Worm (Caenorhabditis elegans) whole organism, early embryonic: ENCODE measurements around the gene Y43F8C.5.

Source experiments
- B0310.2 ChIP-seq: sonication (generic microtip); optimal IDR thresholded peaks from 2 replicates; lab custom pipeline; 2016; ENCODE audit warnings: mild to moderate bottlenecking, missing genetic modification characterization, missing compliant biosample characterization
- F13C5.2 ChIP-seq: sonication (generic microtip); optimal IDR thresholded peaks from 2 replicates; lab custom pipeline; 2017; ENCODE audit warnings: mild to moderate bottlenecking, missing genetic modification characterization, inconsistent platforms, missing compliant biosample characterization
- aly-1 ChIP-seq: sonication (generic microtip); optimal IDR thresholded peaks from 2 replicates; lab custom pipeline; 2016; ENCODE audit warnings: missing genetic modification characterization, missing compliant biosample characterization
- ama-1 ChIP-seq: fragments of 150-350 bp; optimal IDR thresholded peaks from 2 replicates; lab custom pipeline; 2014
- ceh-13 ChIP-seq: fragments of 200-800 bp; sonication (Bioruptor generic); optimal IDR thresholded peaks from 2 replicates; lab custom pipeline; 2018; ENCODE audit warnings: mild to moderate bottlenecking, missing genetic modification characterization, missing compliant biosample characterization
- ceh-36 ChIP-seq: sonication (generic microtip); optimal IDR thresholded peaks from 2 replicates; lab custom pipeline; 2016; ENCODE audit warnings: missing genetic modification characterization, inconsistent platforms, missing compliant biosample characterization
- ets-7 ChIP-seq: sonication (generic microtip); optimal IDR thresholded peaks from 2 replicates; lab custom pipeline; 2016; ENCODE audit warnings: missing genotype, missing genetic modification characterization, missing compliant biosample characterization
- flt-1 ChIP-seq: fragments of 200-800 bp; sonication (Bioruptor generic); IDR thresholded peaks from 2 replicates; pipeline ENCODE4 v1.3.6; 2022; ENCODE audit warnings: missing genetic modification characterization, missing compliant biosample characterization
- hmbx-1 ChIP-seq: sonication (generic microtip); optimal IDR thresholded peaks from 2 replicates; lab custom pipeline; 2016; ENCODE audit warnings: mild to moderate bottlenecking, missing genetic modification characterization, missing compliant biosample characterization
- hmg-4 ChIP-seq: fragments of 200-800 bp; sonication (Bioruptor generic); optimal IDR thresholded peaks from 2 replicates; lab custom pipeline; 2018; ENCODE audit warnings: mild to moderate bottlenecking, missing genetic modification characterization, missing compliant biosample characterization
- hnd-1 ChIP-seq: sonication (generic microtip); optimal IDR thresholded peaks from 2 replicates; lab custom pipeline; 2016; ENCODE audit warnings: missing genetic modification characterization, missing compliant biosample characterization
- pes-1 ChIP-seq: fragments of 200-800 bp; sonication (Bioruptor generic); IDR thresholded peaks from 2 replicates; pipeline ENCODE4 v1.3.6; 2022; ENCODE audit warnings: missing genetic modification reagents, missing genetic modification characterization, missing compliant biosample characterization
- scrt-1 ChIP-seq: fragments of 200-800 bp; sonication (Bioruptor generic); IDR thresholded peaks from 2 replicates; pipeline ENCODE4 v1.3.6; 2022; ENCODE audit warnings: missing genetic modification characterization, missing compliant biosample characterization
- sea-1 ChIP-seq: fragments of 200-800 bp; sonication (Bioruptor generic); conservative IDR thresholded peaks from 2 replicates; pipeline ENCODE4 v1.3.6; 2022; ENCODE audit warnings: missing genetic modification characterization, missing compliant biosample characterization
- tbx-11 ChIP-seq: fragments of 200-800 bp; sonication (Bioruptor generic); IDR thresholded peaks from 2 replicates; pipeline ENCODE4 v1.3.6; 2022; ENCODE audit warnings: missing genetic modification characterization, missing compliant biosample characterization
- tbx-37 ChIP-seq: fragments of 200-800 bp; sonication (Bioruptor generic); conservative IDR thresholded peaks from 2 replicates; pipeline ENCODE4 v1.3.6; 2022; ENCODE audit warnings: missing genetic modification reagents, missing genetic modification characterization, missing compliant biosample characterization
- tra-4 ChIP-seq: sonication (generic microtip); optimal IDR thresholded peaks from 2 replicates; lab custom pipeline; 2017; ENCODE audit warnings: missing genetic modification characterization, missing compliant biosample characterization

Gene Y43F8C.5

ce11 chrV:19611675-19612345, 20.6 kb downstream of the Y43F8C.5 start:
- no peak for TF ChIP-seq F13C5.2 (tag; lab: Kevin White, UChicago)
- no peak for TF ChIP-seq tbx-11 (GFP tag; lab: Robert Waterston, UW)
- TF ChIP-seq hnd-1 = no peak
- no peak for TF ChIP-seq ama-1 (lab: Kevin White, UChicago)
- no peak for TF ChIP-seq ceh-36 (tag; lab: Kevin White, UChicago)
- no peak for TF ChIP-seq ceh-13 (GFP tag; lab: Kevin White, UChicago)
- TF ChIP-seq pes-1 = no peak
- no peak for TF ChIP-seq tra-4 (tag; lab: Kevin White, UChicago)
- no peak for TF ChIP-seq aly-1 (tag; lab: Kevin White, UChicago)
- no peak for TF ChIP-seq ets-7 (tag; lab: Kevin White, UChicago)
- TF ChIP-seq B0310.2 (tag; lab: Kevin White, UChicago) = no peak
- TF ChIP-seq scrt-1 (GFP tag; lab: Robert Waterston, UW) = no peak
- TF ChIP-seq tbx-37 (GFP tag; lab: Robert Waterston, UW) = no peak
- no peak for TF ChIP-seq hmg-4
- no peak for TF ChIP-seq hmbx-1 (tag; lab: Kevin White, UChicago)
- TF ChIP-seq flt-1 (GFP tag; lab: Robert Waterston, UW) = no peak
- TF ChIP-seq sea-1 (GFP tag; lab: Robert Waterston, UW) = no peak

- TF ChIP-seq aly-1 (tag; lab: Kevin White, UChicago) (no peak), ceh-13 (GFP tag; lab: Kevin White, UChicago) (no peak), pes-1 (no peak), hnd-1 (no peak), hmbx-1 (tag; lab: Kevin White, UChicago) (no peak), ceh-36 (tag; lab: Kevin White, UChicago) (no peak), sea-1 (GFP tag; lab: Robert Waterston, UW) (no peak), hmg-4 (no peak), flt-1 (GFP tag; lab: Robert Waterston, UW) (no peak), tra-4 (tag; lab: Kevin White, UChicago) (no peak), ama-1 (lab: Kevin White, UChicago) (no peak), scrt-1 (GFP tag; lab: Robert Waterston, UW) (no peak), B0310.2 (tag; lab: Kevin White, UChicago) (no peak), tbx-37 (GFP tag; lab: Robert Waterston, UW) (no peak), F13C5.2 (tag; lab: Kevin White, UChicago) (no peak), ets-7 (tag; lab: Kevin White, UChicago) (no peak)
Measured at ce11 chrV:19610118-19610707, 22.2 kb downstream of the Y43F8C.5 start.

- TF ChIP-seq scrt-1 (GFP tag; lab: Robert Waterston, UW) = no peak
- no peak for TF ChIP-seq F13C5.2 (tag; lab: Kevin White, UChicago)
- no peak for TF ChIP-seq aly-1 (tag; lab: Kevin White, UChicago)
- no peak for TF ChIP-seq sea-1 (GFP tag; lab: Robert Waterston, UW)
- no peak for TF ChIP-seq tra-4 (tag; lab: Kevin White, UChicago)
- TF ChIP-seq B0310.2 (tag; lab: Kevin White, UChicago) = no peak
- no peak for TF ChIP-seq hmbx-1 (tag; lab: Kevin White, UChicago)
- TF ChIP-seq tbx-11 (GFP tag; lab: Robert Waterston, UW) = no peak
- TF ChIP-seq flt-1 (GFP tag; lab: Robert Waterston, UW) = no peak
- no peak for TF ChIP-seq hnd-1
- TF ChIP-seq ceh-13 (GFP tag; lab: Kevin White, UChicago) = no peak
- no peak for TF ChIP-seq ama-1 (lab: Kevin White, UChicago)
- no peak for TF ChIP-seq pes-1
- TF ChIP-seq ets-7 (tag; lab: Kevin White, UChicago) = no peak
- no peak for TF ChIP-seq ceh-36 (tag; lab: Kevin White, UChicago)
- TF ChIP-seq hmg-4 = no peak
- no peak for TF ChIP-seq tbx-37 (GFP tag; lab: Robert Waterston, UW)
Measured at ce11 chrV:19609194-19609593, 23.3 kb downstream of the Y43F8C.5 start, which contains the start of gene grsp-1. Gene grsp-1 (plus strand): TSS chrV:19609494.

ce11 chrV:19608665-19609064, 23.8 kb downstream of the Y43F8C.5 start:
- TF ChIP-seq B0310.2 (tag; lab: Kevin White, UChicago) = no peak
- no peak for TF ChIP-seq scrt-1 (GFP tag; lab: Robert Waterston, UW)
- no peak for TF ChIP-seq ceh-36 (tag; lab: Kevin White, UChicago)
- no peak for TF ChIP-seq aly-1 (tag; lab: Kevin White, UChicago)
- TF ChIP-seq hmbx-1 (tag; lab: Kevin White, UChicago) = no peak
- no peak for TF ChIP-seq sea-1 (GFP tag; lab: Robert Waterston, UW)
- no peak for TF ChIP-seq F13C5.2 (tag; lab: Kevin White, UChicago)
- no peak for TF ChIP-seq pes-1
- no peak for TF ChIP-seq flt-1 (GFP tag; lab: Robert Waterston, UW)
- no peak for TF ChIP-seq hnd-1
- no peak for TF ChIP-seq tbx-37 (GFP tag; lab: Robert Waterston, UW)

ce11 chrV:19605880-19606279, 26.6 kb downstream of the Y43F8C.5 start, which contains the start of gene nlp-25:
Gene nlp-25 (plus strand): TSS chrV:19606180.
- no peak for TF ChIP-seq ceh-36 (tag; lab: Kevin White, UChicago)
- no peak for TF ChIP-seq ets-7 (tag; lab: Kevin White, UChicago)
- TF ChIP-seq sea-1 (GFP tag; lab: Robert Waterston, UW) = no peak
- TF ChIP-seq pes-1 = no peak
- no peak for TF ChIP-seq aly-1 (tag; lab: Kevin White, UChicago)
- TF ChIP-seq scrt-1 (GFP tag; lab: Robert Waterston, UW) = no peak
- TF ChIP-seq hmg-4 = no peak
- no peak for TF ChIP-seq ama-1 (lab: Kevin White, UChicago)
- TF ChIP-seq hmbx-1 (tag; lab: Kevin White, UChicago) = no peak
- no peak for TF ChIP-seq B0310.2 (tag; lab: Kevin White, UChicago)
- no peak for TF ChIP-seq flt-1 (GFP tag; lab: Robert Waterston, UW)
- no peak for TF ChIP-seq F13C5.2 (tag; lab: Kevin White, UChicago)
- no peak for TF ChIP-seq hnd-1
- TF ChIP-seq tra-4 (tag; lab: Kevin White, UChicago) = no peak
- TF ChIP-seq tbx-11 (GFP tag; lab: Robert Waterston, UW) = no peak

ce11 chrV:19605415-19605814, 27.0 kb downstream of the Y43F8C.5 start:
- TF ChIP-seq tbx-37 (GFP tag; lab: Robert Waterston, UW) = no peak
- TF ChIP-seq flt-1 (GFP tag; lab: Robert Waterston, UW) = no peak
- TF ChIP-seq hnd-1 = no peak
- TF ChIP-seq pes-1 = no peak
- TF ChIP-seq ama-1 (lab: Kevin White, UChicago) = no peak
- TF ChIP-seq hmg-4 = no peak
- TF ChIP-seq scrt-1 (GFP tag; lab: Robert Waterston, UW) = no peak
- TF ChIP-seq sea-1 (GFP tag; lab: Robert Waterston, UW) = no peak
- TF ChIP-seq tbx-11 (GFP tag; lab: Robert Waterston, UW) = no peak
- TF ChIP-seq hmbx-1 (tag; lab: Kevin White, UChicago) = no peak
- TF ChIP-seq tra-4 (tag; lab: Kevin White, UChicago) = no peak
- TF ChIP-seq B0310.2 (tag; lab: Kevin White, UChicago) = no peak
- TF ChIP-seq ceh-13 (GFP tag; lab: Kevin White, UChicago) = no peak
- TF ChIP-seq aly-1 (tag; lab: Kevin White, UChicago) = no peak
- TF ChIP-seq F13C5.2 (tag; lab: Kevin White, UChicago) = no peak
- TF ChIP-seq ceh-36 (tag; lab: Kevin White, UChicago) = no peak
- TF ChIP-seq ets-7 (tag; lab: Kevin White, UChicago) = no peak
